Fruit fly (Drosophila melanogaster) whole organism, prepupa: ENCODE data around the gene CG32024.

ENCODE experiments used
- Blimp-1 ChIP-seq: fragments of 200-800 bp; sonication (Bioruptor generic); optimal IDR thresholded peaks from 3 replicates; lab custom pipeline; 2017; ENCODE audit warnings: missing biosample characterization, missing genetic modification characterization, mild to moderate bottlenecking, moderate library complexity, missing genetic modification reagents
- CG10631 ChIP-seq: fragments of 200-800 bp; sonication (Bioruptor generic); optimal IDR thresholded peaks from 2 replicates; lab custom pipeline; 2016; ENCODE audit warnings: missing biosample characterization, missing genetic modification characterization
- CG10669 ChIP-seq: fragments of 200-800 bp; sonication (Bioruptor generic); optimal IDR thresholded peaks from 3 replicates; lab custom pipeline; 2018; ENCODE audit warnings: missing biosample characterization, mild to moderate bottlenecking, missing genetic modification characterization, moderate library complexity
- CG11294 ChIP-seq: fragments of 200-800 bp; sonication (Bioruptor generic); IDR thresholded peaks from 2 replicates; pipeline ENCODE4 v1.3.6; 2022; ENCODE audit warnings: missing biosample characterization, missing genetic modification characterization
- CG11762 ChIP-seq: fragments of 200-800 bp; sonication (Bioruptor generic); optimal IDR thresholded peaks from 3 replicates; lab custom pipeline; 2016; ENCODE audit warnings: missing biosample characterization, missing genetic modification characterization; ENCODE audit not compliant: insufficient read depth
- CG11902 ChIP-seq: fragments of 200-800 bp; sonication (Bioruptor generic); optimal IDR thresholded peaks from 3 replicates; lab custom pipeline; 2016; ENCODE audit warnings: missing biosample characterization, missing genetic modification characterization
- CG15336 ChIP-seq: fragments of 200-800 bp; sonication (Bioruptor generic); IDR thresholded peaks from 2 replicates; pipeline ENCODE4 v1.3.6; 2022; ENCODE audit warnings: missing biosample characterization, missing genetic modification characterization
- CG16779 ChIP-seq: fragments of 200-800 bp; sonication (Bioruptor generic); optimal IDR thresholded peaks from 3 replicates; lab custom pipeline; 2017; ENCODE audit warnings: missing biosample characterization, mild to moderate bottlenecking, missing genetic modification characterization
- CG3032 ChIP-seq: fragments of 200-800 bp; optimal IDR thresholded peaks from 2 replicates; lab custom pipeline; 2019; ENCODE audit warnings: missing biosample characterization, mild to moderate bottlenecking, missing genetic modification characterization, moderate library complexity
- CG31627 ChIP-seq: fragments of 200-800 bp; sonication (Bioruptor generic); optimal IDR thresholded peaks from 3 replicates; lab custom pipeline; 2016; ENCODE audit warnings: missing biosample characterization, missing genetic modification characterization
- CG32006 ChIP-seq: fragments of 200-800 bp; sonication (Bioruptor generic); optimal IDR thresholded peaks from 3 replicates; lab custom pipeline; 2017; ENCODE audit warnings: missing biosample characterization, mild to moderate bottlenecking, missing genetic modification characterization
- CG3919 ChIP-seq: fragments of 200-800 bp; sonication (Bioruptor generic); optimal IDR thresholded peaks from 3 replicates; lab custom pipeline; 2016; ENCODE audit warnings: missing biosample characterization, missing genetic modification characterization
- CG4318 ChIP-seq: fragments of 200-800 bp; sonication (Bioruptor generic); optimal IDR thresholded peaks from 3 replicates; lab custom pipeline; 2017; ENCODE audit warnings: missing biosample characterization, mild to moderate bottlenecking, missing genetic modification characterization
- CG6163 ChIP-seq: fragments of 200-800 bp; sonication (Bioruptor generic); IDR thresholded peaks from 3 replicates; pipeline ENCODE4 v1.3.6; 2022; ENCODE audit warnings: missing biosample characterization, missing genetic modification characterization
- CG6276 ChIP-seq: fragments of 200-800 bp; sonication (Bioruptor generic); optimal IDR thresholded peaks from 2 replicates; lab custom pipeline; 2017; ENCODE audit warnings: missing biosample characterization, mild to moderate bottlenecking, missing genetic modification characterization
- CG6792 ChIP-seq: fragments of 200-800 bp; sonication (Bioruptor generic); optimal IDR thresholded peaks from 3 replicates; lab custom pipeline; 2016; ENCODE audit warnings: missing biosample characterization, missing genetic modification characterization
- CG6808 ChIP-seq: fragments of 200-800 bp; sonication (Bioruptor generic); optimal IDR thresholded peaks from 3 replicates; lab custom pipeline; 2017; ENCODE audit warnings: missing biosample characterization, missing genetic modification characterization, mild to moderate bottlenecking, moderate library complexity, missing genetic modification reagents
- CG7368 ChIP-seq: fragments of 200-800 bp; sonication (Bioruptor generic); optimal IDR thresholded peaks from 3 replicates; lab custom pipeline; 2016; ENCODE audit warnings: missing biosample characterization, missing genetic modification characterization
- CG8119 ChIP-seq: fragments of 200-800 bp; sonication (Bioruptor generic); IDR thresholded peaks from 3 replicates; pipeline ENCODE4 v1.3.6; 2022; ENCODE audit warnings: missing biosample characterization, missing genetic modification characterization
- CG8319 ChIP-seq: fragments of 200-800 bp; sonication (Bioruptor generic); optimal IDR thresholded peaks from 3 replicates; lab custom pipeline; 2016; ENCODE audit warnings: missing biosample characterization, missing genetic modification characterization
- CG9139 ChIP-seq: fragments of 200-800 bp; sonication (Bioruptor generic); optimal IDR thresholded peaks from 3 replicates; lab custom pipeline; 2017; ENCODE audit warnings: missing biosample characterization, mild to moderate bottlenecking, missing genetic modification characterization
- Eip75B ChIP-seq: fragments of 200-800 bp; sonication (Bioruptor generic); optimal IDR thresholded peaks from 3 replicates; lab custom pipeline; 2016; ENCODE audit warnings: missing biosample characterization, missing genetic modification characterization
- Eip78C ChIP-seq: fragments of 200-800 bp; sonication (Bioruptor generic); peaks from one replicate; lab custom pipeline; 2016; ENCODE audit warnings: missing biosample characterization, missing genetic modification characterization
- Eip93F ChIP-seq: fragments of 200-800 bp; sonication (Bioruptor generic); optimal IDR thresholded peaks from 2 replicates; lab custom pipeline; 2016; ENCODE audit warnings: missing biosample characterization, mild to moderate bottlenecking, missing genetic modification characterization
- Ets21C ChIP-seq: fragments of 200-800 bp; sonication (Bioruptor generic); optimal IDR thresholded peaks from 3 replicates; lab custom pipeline; 2016; ENCODE audit warnings: missing biosample characterization, missing genetic modification characterization
- Ets96B ChIP-seq: fragments of 200-800 bp; optimal IDR thresholded peaks from 2 replicates; lab custom pipeline; 2019; ENCODE audit warnings: missing biosample characterization, mild to moderate bottlenecking, missing genetic modification characterization, moderate library complexity
- Gug ChIP-seq: fragments of 200-800 bp; sonication (Bioruptor generic); IDR thresholded peaks from 2 replicates; pipeline ENCODE4 v1.3.6; 2022; ENCODE audit warnings: missing biosample characterization, missing genetic modification characterization
- Hr38 ChIP-seq: sonication (Bioruptor generic); optimal IDR thresholded peaks from 2 replicates; lab custom pipeline; 2016; ENCODE audit warnings: missing biosample characterization, missing genetic modification characterization
- Hr39 ChIP-seq: fragments of 200-800 bp; sonication (Bioruptor generic); optimal IDR thresholded peaks from 2 replicates; lab custom pipeline; 2016; ENCODE audit warnings: missing biosample characterization, missing genetic modification characterization
- Hr4 ChIP-seq: fragments of 200-800 bp; sonication (Bioruptor generic); optimal IDR thresholded peaks from 3 replicates; lab custom pipeline; 2016; ENCODE audit warnings: missing biosample characterization, missing genetic modification characterization
- Lpt ChIP-seq: fragments of 200-800 bp; sonication (Bioruptor generic); optimal IDR thresholded peaks from 3 replicates; lab custom pipeline; 2016; ENCODE audit warnings: missing biosample characterization, missing genetic modification characterization
- OdsH ChIP-seq: fragments of 200-800 bp; sonication (Bioruptor generic); optimal IDR thresholded peaks from 3 replicates; lab custom pipeline; 2016; ENCODE audit warnings: missing biosample characterization, missing genetic modification characterization
- Smox ChIP-seq: fragments of 200-800 bp; sonication (Bioruptor generic); optimal IDR thresholded peaks from 3 replicates; lab custom pipeline; 2016; ENCODE audit warnings: missing biosample characterization, missing genetic modification characterization
- Sox102F ChIP-seq: fragments of 200-800 bp; sonication (Bioruptor generic); optimal IDR thresholded peaks from 2 replicates; lab custom pipeline; 2016; ENCODE audit warnings: missing biosample characterization, mild to moderate bottlenecking, missing genetic modification characterization
- Sox14 ChIP-seq: fragments of 200-800 bp; sonication (Bioruptor generic); optimal IDR thresholded peaks from 3 replicates; lab custom pipeline; 2016; ENCODE audit warnings: missing biosample characterization, missing genetic modification characterization
- Sox15 ChIP-seq: fragments of 200-800 bp; sonication (Bioruptor generic); optimal IDR thresholded peaks from 3 replicates; lab custom pipeline; 2016; ENCODE audit warnings: missing biosample characterization, missing genetic modification characterization
- achi ChIP-seq: fragments of 200-800 bp; sonication (Bioruptor generic); optimal IDR thresholded peaks from 3 replicates; lab custom pipeline; 2016; ENCODE audit warnings: missing biosample characterization, missing genetic modification characterization
- acj6 ChIP-seq: fragments of 200-800 bp; sonication (Bioruptor generic); optimal IDR thresholded peaks from 3 replicates; lab custom pipeline; 2016; ENCODE audit warnings: missing biosample characterization, missing genetic modification characterization
- dac ChIP-seq: fragments of 200-800 bp; sonication (Bioruptor generic); optimal IDR thresholded peaks from 2 replicates; lab custom pipeline; 2017; ENCODE audit warnings: missing biosample characterization, mild to moderate bottlenecking, missing genetic modification characterization
- dsx ChIP-seq: fragments of 200-800 bp; optimal IDR thresholded peaks from 3 replicates; lab custom pipeline; 2019; ENCODE audit warnings: missing biosample characterization, mild to moderate bottlenecking, missing genetic modification characterization, moderate library complexity; ENCODE audit not compliant: poor library complexity, severe bottlenecking
- eg ChIP-seq: fragments of 200-800 bp; sonication (Bioruptor generic); IDR thresholded peaks from 3 replicates; pipeline ENCODE4 v1.3.6; 2022; ENCODE audit warnings: missing biosample characterization, missing genetic modification characterization
- fd59A ChIP-seq: fragments of 200-800 bp; sonication (Bioruptor generic); optimal IDR thresholded peaks from 2 replicates; lab custom pipeline; 2017; ENCODE audit warnings: missing biosample characterization, mild to moderate bottlenecking, missing genetic modification characterization, missing genetic modification reagents
- fd85E ChIP-seq: fragments of 200-800 bp; sonication (Bioruptor generic); optimal IDR thresholded peaks from 3 replicates; lab custom pipeline; 2016; ENCODE audit warnings: missing biosample characterization, missing genetic modification characterization
- lz ChIP-seq: fragments of 200-800 bp; sonication (Bioruptor generic); optimal IDR thresholded peaks from 3 replicates; lab custom pipeline; 2016; ENCODE audit warnings: missing biosample characterization, missing genetic modification characterization
- net ChIP-seq: fragments of 200-800 bp; sonication (Bioruptor generic); optimal IDR thresholded peaks from 3 replicates; lab custom pipeline; 2016; ENCODE audit warnings: missing biosample characterization, missing genetic modification characterization
- pdm3 ChIP-seq: fragments of 200-800 bp; sonication (Bioruptor generic); optimal IDR thresholded peaks from 3 replicates; lab custom pipeline; 2016; ENCODE audit warnings: missing biosample characterization, missing genetic modification characterization
- spab ChIP-seq: fragments of 200-800 bp; sonication (Bioruptor generic); optimal IDR thresholded peaks from 2 replicates; lab custom pipeline; 2017; ENCODE audit warnings: missing biosample characterization, mild to moderate bottlenecking, missing genetic modification characterization, missing genetic modification reagents
- ss ChIP-seq, 2 experiments: fragments of 200-800 bp; sonication (Bioruptor generic); optimal IDR thresholded peaks; 2 replicates in 1 of 2; 3 replicates in 1 of 2; lab custom pipeline; 2017 to 2018; ENCODE audit warnings: mild to moderate bottlenecking in 2 of 2, missing biosample characterization in 2 of 2, missing genetic modification characterization in 2 of 2, moderate library complexity in 1 of 2
- svp ChIP-seq: fragments of 200-800 bp; sonication (Bioruptor generic); peaks from one replicate; lab custom pipeline; 2016; ENCODE audit warnings: missing biosample characterization, missing genetic modification characterization
- topi ChIP-seq: fragments of 200-800 bp; sonication (Bioruptor generic); optimal IDR thresholded peaks from 3 replicates; lab custom pipeline; 2016; ENCODE audit warnings: missing biosample characterization, missing genetic modification characterization
- vri ChIP-seq: fragments of 200-800 bp; sonication (Bioruptor generic); optimal IDR thresholded peaks from 3 replicates; lab custom pipeline; 2016; ENCODE audit warnings: missing biosample characterization, mild to moderate bottlenecking, missing genetic modification characterization

CG32024 gene

DNA sequence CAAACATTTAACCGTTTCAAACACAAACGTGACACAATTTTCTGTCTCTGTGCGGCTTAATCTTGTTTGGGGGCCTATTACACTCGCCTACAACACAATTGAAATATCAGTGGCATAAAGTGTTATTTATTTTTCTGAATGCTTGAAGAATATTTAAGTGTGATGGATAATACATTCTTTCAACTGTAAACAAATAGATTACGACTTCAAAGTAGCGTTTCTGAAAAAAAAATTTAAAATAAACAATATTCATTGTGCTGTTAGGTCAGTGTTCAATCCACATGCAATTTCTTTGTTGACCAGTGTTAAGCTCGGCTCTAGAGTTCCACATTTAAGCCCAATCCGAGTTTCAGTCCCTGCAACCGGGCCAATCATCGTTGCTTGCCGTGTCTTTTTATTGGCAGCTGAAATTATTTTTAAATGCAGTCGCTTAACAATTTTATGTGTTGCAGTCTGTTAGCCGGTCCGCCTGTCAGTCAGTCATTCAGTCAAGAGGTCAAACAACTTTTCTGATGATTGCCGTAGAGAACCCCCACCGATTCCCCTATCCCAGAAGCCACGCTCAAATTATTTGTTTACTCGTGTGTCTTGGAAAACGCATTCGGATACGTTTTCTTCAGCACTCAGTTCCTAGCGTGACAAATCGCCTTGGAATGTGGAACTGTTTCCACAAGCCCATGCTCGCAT lies 34.3 kb upstream of the CG32024 start:
- TF ChIP-seq CG11762 (GFP tag; lab: Kevin White, UChicago) (peak; percentile 47), topi (GFP tag; lab: Kevin White, UChicago) (peak; percentile 10), lz (GFP tag; lab: Kevin White, UChicago) (peak; percentile 24), svp (GFP tag; lab: Kevin White, UChicago) (no peak), net (GFP tag; lab: Kevin White, UChicago) (peak; percentile 70), CG11294 (GFP tag; lab: Robert Waterston, UW) (peak; percentile 46; the same call in 1 of the 2 replicates), Sox15 (no peak), vri (GFP tag; lab: Kevin White, UChicago) (no peak), OdsH (GFP tag; lab: Kevin White, UChicago) (peak; percentile 78), Sox102F (GFP tag; lab: Kevin White, UChicago) (peak; percentile 28), Hr4 (peak; percentile 71), CG7368 (GFP tag; lab: Kevin White, UChicago) (peak; percentile 7), CG10669 (GFP tag; lab: Kevin White, UChicago) (peak; percentile 65), fd59A (GFP tag; lab: Kevin White, UChicago) (peak; percentile 66), Smox (GFP tag; lab: Kevin White, UChicago) (peak; percentile 1), dac (peak; percentile 1), CG3032 (tag; lab: Kevin White, UChicago) (peak; percentile 58), achi (peak; percentile 66), CG8119 (GFP tag; lab: Robert Waterston, UW) (peak; percentile 88), CG6163 (GFP tag; lab: Robert Waterston, UW) (peak; percentile 74), Lpt (GFP tag; lab: Kevin White, UChicago) (peak; percentile 60), dsx (peak; percentile 47), ss (GFP tag; optimal IDR thresholded peaks at IDR 0.05; lab: Kevin White, UChicago) (peak; percentile 47 to 63), pdm3 (peak; percentile 72), CG8319 (peak; percentile 13), Hr38 (no peak), CG4318 (GFP tag; lab: Kevin White, UChicago) (peak; percentile 46), CG10631 (peak; percentile 35), CG16779 (tag; lab: Kevin White, UChicago) (no peak), Eip93F (no peak), eg (GFP tag; lab: Robert Waterston, UW) (peak; percentile 83), Sox14 (GFP tag; lab: Kevin White, UChicago) (peak; percentile 31), CG31627 (peak; percentile 26), CG3919 (GFP tag; lab: Kevin White, UChicago) (peak; percentile 69), Eip78C (GFP tag; lab: Kevin White, UChicago) (peak; percentile 94), CG11902 (GFP tag; lab: Kevin White, UChicago) (peak; percentile 9), Hr39 (peak; percentile 39), Gug (GFP tag; lab: Robert Waterston, UW) (peak; percentile 57), CG15336 (GFP tag; lab: Robert Waterston, UW) (peak; percentile 86), CG32006 (GFP tag; lab: Kevin White, UChicago) (peak; percentile 76), Ets21C (no peak), CG6792 (peak; percentile 56), spab (GFP tag; lab: Kevin White, UChicago) (peak; percentile 56), Ets96B (tag; lab: Kevin White, UChicago) (peak; percentile 64), Eip75B (peak; percentile 32), Blimp-1 (no peak), fd85E (no peak), acj6 (GFP tag; lab: Kevin White, UChicago) (peak; percentile 60), CG6276 (peak; percentile 63), CG6808 (peak; percentile 49), CG9139 (GFP tag; lab: Kevin White, UChicago) (peak; percentile 1)
